Worm (Caenorhabditis elegans) whole organism, L4/young adult: ENCODE data around the gene T05C12.4.

Source experiments
- W03F9.2 ChIP-seq: fragments of 150-350 bp; optimal IDR thresholded peaks from 2 replicates; lab custom pipeline; 2014; ENCODE audit warnings: missing biosample characterization, missing genetic modification characterization
- him-1 ChIP-seq: sonication (generic microtip); optimal IDR thresholded peaks from 2 replicates; lab custom pipeline; 2016; ENCODE audit warnings: missing genotype, missing genetic modification reagents, missing genetic modification characterization, missing compliant biosample characterization

DNA sequence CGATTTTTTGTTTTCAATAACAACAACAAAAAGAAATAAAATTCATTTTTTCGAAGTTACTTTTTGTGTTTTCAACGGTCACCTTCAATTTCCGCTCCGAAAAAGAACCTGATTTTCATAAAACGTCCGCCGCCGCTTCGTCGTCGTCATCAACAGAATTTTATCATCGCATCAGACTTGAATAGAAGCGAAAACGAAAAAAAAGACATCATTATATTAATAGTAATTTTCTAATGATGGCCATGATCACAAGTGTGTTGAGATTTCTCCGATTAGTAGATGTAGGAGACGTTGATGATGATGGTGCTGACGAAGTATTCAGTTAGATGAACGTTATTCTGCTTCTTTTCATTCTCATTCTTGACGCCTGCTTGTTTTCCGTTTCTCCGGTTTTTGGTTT lies 43.8 kb upstream of the T05C12.4 start:
- TF ChIP-seq W03F9.2 (tag; lab: Kevin White, UChicago) = no peak
- no peak for TF ChIP-seq him-1 (tag; lab: Kevin White, UChicago)
